Fruit fly (Drosophila melanogaster) whole organism, adult: Measurements from ENCODE around the gene Wsck.

Source experiments
- CG11617 ChIP-seq: fragments of 200-800 bp; sonication (Bioruptor generic); optimal IDR thresholded peaks from 2 replicates; lab custom pipeline; 2017; ENCODE audit warnings: mild to moderate bottlenecking, missing biosample characterization, missing genetic modification reagents, missing genetic modification characterization
- CG12768 ChIP-seq: fragments of 200-800 bp; sonication (Bioruptor generic); optimal IDR thresholded peaks from 2 replicates; lab custom pipeline; 2017; ENCODE audit warnings: missing biosample characterization, missing genetic modification characterization, mild to moderate bottlenecking, moderate library complexity, missing genetic modification reagents
- CG14711 ChIP-seq: fragments of 200-800 bp; sonication (Bioruptor generic); optimal IDR thresholded peaks from 2 replicates; lab custom pipeline; 2018; ENCODE audit warnings: missing biosample characterization, mild to moderate bottlenecking, missing genetic modification characterization, moderate library complexity
- CG1620 ChIP-seq: fragments of 200-800 bp; sonication (Bioruptor generic); optimal IDR thresholded peaks from 2 replicates; lab custom pipeline; 2016; ENCODE audit warnings: missing biosample characterization, missing genetic modification characterization
- CG33017 ChIP-seq: fragments of 200-800 bp; sonication (Bioruptor generic); optimal IDR thresholded peaks from 2 replicates; lab custom pipeline; 2018; ENCODE audit warnings: missing biosample characterization, mild to moderate bottlenecking, missing genetic modification characterization, moderate library complexity
- CG5204 ChIP-seq: fragments of 200-800 bp; sonication (Bioruptor generic); optimal IDR thresholded peaks from 2 replicates; lab custom pipeline; 2016; ENCODE audit warnings: missing biosample characterization, missing genetic modification characterization
- CG7045 ChIP-seq: fragments of 200-800 bp; sonication (Bioruptor generic); optimal IDR thresholded peaks from 2 replicates; lab custom pipeline; 2017; ENCODE audit warnings: missing biosample characterization, mild to moderate bottlenecking, missing genetic modification characterization
- CG7101 ChIP-seq: fragments of 200-800 bp; sonication (Bioruptor generic); optimal IDR thresholded peaks from 2 replicates; lab custom pipeline; 2018; ENCODE audit warnings: missing biosample characterization, mild to moderate bottlenecking, missing genetic modification characterization, moderate library complexity
- Clk ChIP-seq: fragments of 200-800 bp; sonication (Bioruptor generic); optimal IDR thresholded peaks from 2 replicates; lab custom pipeline; 2017; ENCODE audit warnings: missing biosample characterization, missing genetic modification characterization
- Crg-1 ChIP-seq: fragments of 200-800 bp; sonication (Bioruptor generic); optimal IDR thresholded peaks from 2 replicates; lab custom pipeline; 2016; ENCODE audit warnings: missing biosample characterization, missing genetic modification characterization
- Hr96 ChIP-seq: fragments of 200-800 bp; sonication (Bioruptor generic); optimal IDR thresholded peaks from 2 replicates; lab custom pipeline; 2016; ENCODE audit warnings: missing biosample characterization, missing genetic modification characterization
- Mnt ChIP-seq: fragments of 200-800 bp; sonication (Bioruptor generic); optimal IDR thresholded peaks from 2 replicates; lab custom pipeline; 2016; ENCODE audit warnings: missing biosample characterization, mild to moderate bottlenecking, missing genetic modification characterization
- bab1 ChIP-seq: fragments of 200-800 bp; sonication (Bioruptor generic); optimal IDR thresholded peaks from 3 replicates; lab custom pipeline; 2019; ENCODE audit warnings: missing biosample characterization, mild to moderate bottlenecking, missing genetic modification characterization, moderate library complexity
- cic ChIP-seq: fragments of 200-800 bp; sonication (Bioruptor generic); optimal IDR thresholded peaks from 2 replicates; lab custom pipeline; 2017; ENCODE audit warnings: missing biosample characterization, mild to moderate bottlenecking, missing genetic modification characterization, moderate library complexity
- cnc ChIP-seq, 2 experiments: fragments of >200 bp; optimal IDR thresholded peaks; 2 replicates each; lab custom pipeline; 2017
- kay ChIP-seq: fragments of 200-800 bp; sonication (Bioruptor generic); peaks from one replicate; lab custom pipeline; 2016; ENCODE audit warnings: missing biosample characterization, missing genetic modification characterization, borderline replicate concordance
- ovo ChIP-seq: fragments of 200-800 bp; sonication (Bioruptor generic); optimal IDR thresholded peaks from 2 replicates; lab custom pipeline; 2016; ENCODE audit warnings: missing biosample characterization, missing genetic modification characterization
- pad ChIP-seq: fragments of 200-800 bp; sonication (Bioruptor generic); optimal IDR thresholded peaks from 3 replicates; lab custom pipeline; 2017; ENCODE audit warnings: missing biosample characterization, missing genetic modification characterization, mild to moderate bottlenecking, moderate library complexity, missing genetic modification reagents
- tj ChIP-seq: fragments of 200-800 bp; sonication (Bioruptor generic); optimal IDR thresholded peaks from 3 replicates; lab custom pipeline; 2017; ENCODE audit warnings: missing biosample characterization, mild to moderate bottlenecking, missing genetic modification characterization, moderate library complexity
- toe ChIP-seq: fragments of 200-800 bp; sonication (Bioruptor generic); optimal IDR thresholded peaks from 2 replicates; lab custom pipeline; 2016; ENCODE audit warnings: missing biosample characterization, missing genetic modification characterization

The Wsck gene

DNA sequence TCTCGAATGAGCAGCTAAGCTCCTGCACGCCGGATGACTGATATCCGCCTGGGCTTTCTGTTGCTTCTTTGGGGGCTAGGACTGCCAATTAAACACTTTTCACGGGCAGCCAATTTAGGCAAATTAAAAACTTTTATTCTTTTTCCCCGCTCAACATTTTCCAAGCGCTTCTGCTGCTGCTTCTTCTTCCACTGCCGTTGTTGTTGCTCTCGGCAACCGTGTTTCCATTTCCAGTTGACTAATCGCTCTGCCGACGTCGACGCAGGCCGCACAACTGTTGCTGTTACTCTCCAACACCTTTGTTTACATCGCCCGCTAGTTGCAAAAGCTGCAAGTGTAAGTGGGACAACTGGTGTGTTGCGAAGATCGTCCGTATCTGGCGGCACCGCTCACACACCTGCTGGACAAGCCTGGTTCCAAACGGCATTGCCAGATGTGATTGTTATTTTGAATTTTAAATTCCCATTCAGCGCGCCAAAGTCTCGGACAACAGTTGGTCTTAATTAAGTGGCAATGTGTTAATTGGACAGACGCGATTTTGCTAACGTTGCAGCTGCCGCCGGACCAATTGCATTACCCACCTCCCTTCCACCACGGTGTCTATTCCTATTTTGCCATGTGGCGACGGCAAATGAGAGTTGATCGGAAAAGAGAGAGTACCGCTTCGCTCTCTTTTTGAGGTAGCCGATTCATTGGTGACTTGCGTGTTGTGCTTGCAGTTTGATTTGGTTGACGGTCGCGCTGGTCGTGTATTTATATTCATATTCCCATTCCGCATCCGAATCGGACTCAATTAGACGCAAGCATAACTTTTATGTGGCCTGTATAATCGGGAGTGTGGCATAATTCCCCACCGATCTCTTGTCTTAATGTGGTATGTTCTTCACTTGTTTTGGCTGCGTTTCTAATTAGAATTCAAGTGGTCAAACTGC, at the start of gene Wsck:
Gene Wsck (minus strand): TSS at position 199 of the 932 bp plus-strand sequence.
- TF ChIP-seq kay (peak; percentile 96), CG7045 (GFP tag; lab: Kevin White, UChicago) (no peak), pad (GFP tag; lab: Kevin White, UChicago) (peak; percentile 68), Mnt (GFP tag; lab: Kevin White, UChicago) (peak; percentile 82), tj (GFP tag; lab: Kevin White, UChicago) (peak; percentile 89), CG5204 (GFP tag; lab: Kevin White, UChicago) (no peak), toe (no peak), CG1620 (GFP tag; lab: Kevin White, UChicago) (no peak), Clk (GFP tag; lab: Kevin White, UChicago) (no peak), CG33017 (no peak), cic (GFP tag; lab: Kevin White, UChicago) (peak; percentile 77), bab1 (GFP tag; lab: Kevin White, UChicago) (peak; percentile 63), CG12768 (GFP tag; lab: Kevin White, UChicago) (peak; percentile 33), CG7101 (peak; percentile 30), ovo (GFP tag; lab: Kevin White, UChicago) (peak; percentile 33), CG11617 (GFP tag; lab: Kevin White, UChicago) (no peak), Hr96 (GFP tag; lab: Kevin White, UChicago) (no peak), cnc (optimal IDR thresholded peaks at IDR 0.05; lab: Kevin White, UChicago) (peak; percentile 55 to 76), Crg-1 (no peak), CG14711 (tag; lab: Kevin White, UChicago) (peak; percentile 19)

dm6 chr3R:24671662-24672061, 41.8 kb upstream of the Wsck start:
- TF ChIP-seq CG7045 (GFP tag; lab: Kevin White, UChicago) (no peak), CG14711 (tag; lab: Kevin White, UChicago) (no peak), kay (no peak), cnc (optimal IDR thresholded peaks at IDR 0.05; lab: Kevin White, UChicago) (no peak), Hr96 (GFP tag; lab: Kevin White, UChicago) (no peak), tj (GFP tag; lab: Kevin White, UChicago) (no peak), Clk (GFP tag; lab: Kevin White, UChicago) (no peak), Mnt (GFP tag; lab: Kevin White, UChicago) (no peak), toe (no peak), cic (GFP tag; lab: Kevin White, UChicago) (no peak)

DNA sequence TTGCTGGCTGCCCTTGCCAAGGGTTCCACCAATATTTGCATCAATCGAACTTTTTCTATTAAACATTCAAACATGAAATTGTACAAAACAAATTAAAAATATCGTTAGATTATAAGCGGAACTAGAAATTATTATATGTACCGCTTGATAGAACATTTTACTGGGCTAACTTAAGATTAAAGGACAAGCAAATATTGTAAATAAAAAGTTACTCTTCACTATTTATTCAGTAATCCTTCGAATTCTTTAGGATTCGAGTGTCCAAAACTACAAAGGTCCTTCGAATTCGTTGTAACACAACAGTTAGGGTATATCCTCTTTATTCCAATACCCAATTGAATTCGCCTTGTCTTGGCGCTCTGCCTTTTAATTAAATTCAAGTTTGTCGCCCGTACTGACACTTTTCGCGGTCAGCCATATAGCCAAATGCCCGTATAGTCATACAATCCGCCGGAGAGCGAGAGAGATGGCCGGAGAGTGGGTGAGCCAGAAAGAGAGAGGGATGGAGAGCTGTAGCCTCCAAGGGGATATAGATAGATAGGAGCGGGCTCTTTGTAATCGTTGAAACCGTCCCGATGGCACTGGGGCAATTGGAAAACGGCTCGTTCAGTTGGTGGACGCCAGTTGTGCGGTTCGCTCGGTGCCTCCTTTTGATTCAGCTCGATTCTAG, 37.8 kb upstream of the Wsck start:
- TF ChIP-seq CG1620 (GFP tag; lab: Kevin White, UChicago) (no peak), tj (GFP tag; lab: Kevin White, UChicago) (no peak), pad (GFP tag; lab: Kevin White, UChicago) (no peak), Hr96 (GFP tag; lab: Kevin White, UChicago) (no peak), CG5204 (GFP tag; lab: Kevin White, UChicago) (no peak), kay (no peak)

DNA sequence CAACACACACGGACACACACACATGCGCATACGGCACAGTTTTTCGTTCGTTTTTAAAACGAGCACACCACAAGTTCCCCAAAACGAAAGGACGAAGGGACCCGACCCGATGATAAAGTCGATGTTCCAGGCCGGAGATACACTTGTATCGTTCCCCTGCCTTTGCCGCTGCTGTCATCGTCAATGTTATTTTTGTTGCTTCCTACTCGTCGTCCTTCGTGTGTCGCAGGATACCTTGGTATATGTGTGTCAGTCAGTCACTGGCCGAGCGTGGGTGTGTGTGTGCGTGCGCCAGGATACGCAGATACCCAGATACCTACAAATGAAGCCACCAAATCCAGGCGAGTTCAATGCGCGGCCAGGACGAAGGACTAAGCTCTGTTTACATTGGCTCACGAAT, 33.2 kb upstream of the Wsck start:
- no peak for TF ChIP-seq ovo (GFP tag; lab: Kevin White, UChicago)
- no peak for TF ChIP-seq pad (GFP tag; lab: Kevin White, UChicago)
- no peak for TF ChIP-seq CG7101
- no peak for TF ChIP-seq toe
- TF ChIP-seq CG5204 (GFP tag; lab: Kevin White, UChicago): no peak
- no peak for TF ChIP-seq CG33017
- TF ChIP-seq cic (GFP tag; lab: Kevin White, UChicago): no peak
- TF ChIP-seq tj (GFP tag; lab: Kevin White, UChicago): no peak
- no peak for TF ChIP-seq CG14711 (tag; lab: Kevin White, UChicago)
- no peak for TF ChIP-seq bab1 (GFP tag; lab: Kevin White, UChicago)
- TF ChIP-seq CG12768 (GFP tag; lab: Kevin White, UChicago): no peak
- TF ChIP-seq Hr96 (GFP tag; lab: Kevin White, UChicago): no peak
- TF ChIP-seq Mnt (GFP tag; lab: Kevin White, UChicago): no peak
- no peak for TF ChIP-seq kay
- no peak for TF ChIP-seq Crg-1
- TF ChIP-seq CG11617 (GFP tag; lab: Kevin White, UChicago): no peak
- no peak for TF ChIP-seq CG1620 (GFP tag; lab: Kevin White, UChicago)

DNA sequence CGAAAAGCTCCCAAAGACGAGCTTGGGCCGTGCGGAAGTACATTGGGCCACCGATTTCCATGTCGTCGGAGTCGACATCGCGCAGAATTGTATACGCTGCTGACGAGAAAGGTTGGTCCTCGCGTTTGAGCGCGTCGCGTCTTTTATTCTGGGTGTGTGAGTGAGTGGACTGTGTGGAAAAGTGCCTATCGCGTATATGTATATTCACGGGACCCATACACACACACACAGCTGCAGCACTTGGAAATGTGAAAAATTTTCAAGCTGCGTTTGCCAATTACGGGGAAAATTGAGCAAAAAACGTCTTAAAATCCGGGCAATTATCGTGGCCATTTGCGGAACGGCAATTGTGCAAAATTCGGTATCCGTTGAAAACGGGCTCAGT, 32.5 kb upstream of the Wsck start, which contains the start of gene slo:
Gene slo (plus strand): TSS at position 80 of the 385 bp plus-strand sequence.
- TF ChIP-seq pad (GFP tag; lab: Kevin White, UChicago) (no peak), CG33017 (no peak), toe (no peak), Clk (GFP tag; lab: Kevin White, UChicago) (no peak), Crg-1 (no peak), CG14711 (tag; lab: Kevin White, UChicago) (no peak), CG7045 (GFP tag; lab: Kevin White, UChicago) (no peak), cnc (optimal IDR thresholded peaks at IDR 0.05; lab: Kevin White, UChicago) (no peak)
